Worm (Caenorhabditis elegans): ENCODE data around the gene fbxb-78.

ce11 chrIV:4688221-4688620 lies 49.1 kb upstream of the fbxb-78 start, which contains the start of gene bus-4:
- no peak for TF ChIP-seq ztf-11 (tag; optimal IDR thresholded peaks at IDR 0.05)
- no peak for TF ChIP-seq unc-62 (GFP tag; optimal IDR thresholded peaks at IDR 0.05)
- TF ChIP-seq nhr-77 (tag; optimal IDR thresholded peaks at IDR 0.05), result no peak
- TF ChIP-seq ZK546.5 (tag; optimal IDR thresholded peaks at IDR 0.05), result no peak
- TF ChIP-seq skn-1 (tag; optimal IDR thresholded peaks at IDR 0.05), result no peak
- no peak for TF ChIP-seq ama-1 (optimal IDR thresholded peaks at IDR 0.05)
- no peak for TF ChIP-seq snpc-4 (tag; optimal IDR thresholded peaks at IDR 0.05)
- TF ChIP-seq ztf-4 (tag; optimal IDR thresholded peaks at IDR 0.05), result no peak
- TF ChIP-seq egl-27 (tag; optimal IDR thresholded peaks at IDR 0.05), result no peak
- TF ChIP-seq nhr-11 (tag; optimal IDR thresholded peaks at IDR 0.05), result no peak

Data from whole organism, L3 larva.